Fruit fly (Drosophila melanogaster) whole organism, embryonic: ENCODE results near the gene ND-B17.2.

Experiments used
- B-H1 ChIP-seq: fragments of 200-800 bp; sonication (Bioruptor generic); IDR thresholded peaks from 3 replicates; pipeline ENCODE4 v1.3.6; 2022; ENCODE audit warnings: missing biosample characterization, missing genetic modification characterization
- BEAF-32 ChIP-seq: fragments of 200-800 bp; sonication (Bioruptor generic); optimal IDR thresholded peaks from 3 replicates; lab custom pipeline; 2017; ENCODE audit warnings: missing biosample characterization, missing genetic modification characterization, mild to moderate bottlenecking, moderate library complexity, missing genetic modification reagents
- CG10366 ChIP-seq: fragments of 200-800 bp; sonication (Bioruptor generic); IDR thresholded peaks from 2 replicates; pipeline ENCODE4 v1.3.6; 2022; ENCODE audit warnings: missing biosample characterization, missing genetic modification characterization
- CG10431 ChIP-seq: fragments of 200-800 bp; sonication (Bioruptor generic); optimal IDR thresholded peaks from 3 replicates; lab custom pipeline; 2018; ENCODE audit warnings: missing biosample characterization, mild to moderate bottlenecking, missing genetic modification characterization
- CG11695 ChIP-seq: fragments of 200-800 bp; sonication (Bioruptor generic); IDR thresholded peaks from 3 replicates; pipeline ENCODE4 v1.3.6; 2022; ENCODE audit warnings: missing biosample characterization, missing genetic modification characterization
- CG12659 ChIP-seq: fragments of 200-800 bp; sonication (Bioruptor generic); optimal IDR thresholded peaks from 3 replicates; lab custom pipeline; 2017; ENCODE audit warnings: mild to moderate bottlenecking, missing biosample characterization, missing genetic modification reagents, missing genetic modification characterization
- CG14710 ChIP-seq: fragments of 200-800 bp; sonication (Bioruptor generic); optimal IDR thresholded peaks from 3 replicates; lab custom pipeline; 2019; ENCODE audit warnings: missing biosample characterization, mild to moderate bottlenecking, missing genetic modification characterization, moderate library complexity
- CG15696 ChIP-seq: fragments of 200-800 bp; sonication (Bioruptor generic); optimal IDR thresholded peaks from 2 replicates; lab custom pipeline; 2019; ENCODE audit warnings: missing biosample characterization, mild to moderate bottlenecking, missing genetic modification characterization, moderate library complexity
- CG2875 ChIP-seq: fragments of 200-800 bp; sonication (Bioruptor generic); optimal IDR thresholded peaks from 2 replicates; lab custom pipeline; 2017; ENCODE audit warnings: missing biosample characterization, mild to moderate bottlenecking, missing genetic modification characterization, missing genetic modification reagents
- CG30403 ChIP-seq: fragments of 200-800 bp; sonication (Bioruptor generic); optimal IDR thresholded peaks from 3 replicates; lab custom pipeline; 2016; ENCODE audit warnings: missing biosample characterization, missing genetic modification characterization
- CG33213 ChIP-seq: fragments of 200-800 bp; sonication (Bioruptor generic); optimal IDR thresholded peaks from 3 replicates; lab custom pipeline; 2016; ENCODE audit warnings: missing biosample characterization, missing genetic modification characterization
- CG9727 ChIP-seq: fragments of 200-800 bp; sonication (Bioruptor generic); optimal IDR thresholded peaks from 3 replicates; lab custom pipeline; 2017; ENCODE audit warnings: missing biosample characterization, mild to moderate bottlenecking, missing genetic modification characterization
- D ChIP-seq, 2 experiments: fragments of 200-800 bp in 1 of 2; fragments of >200 bp in 1 of 2; sonication (Bioruptor generic) in 1 of 2; optimal IDR thresholded peaks; 2 replicates in 1 of 2; 3 replicates in 1 of 2; lab custom pipeline; 2017; ENCODE audit warnings: mild to moderate bottlenecking in 1 of 2, missing biosample characterization in 1 of 2, missing genetic modification characterization in 1 of 2, missing genetic modification reagents in 1 of 2
- Dll ChIP-seq: fragments of 200-800 bp; sonication (Bioruptor generic); IDR thresholded peaks from 4 replicates; pipeline ENCODE4 v1.3.6; 2022; ENCODE audit warnings: missing biosample characterization, missing genetic modification characterization; ENCODE audit not compliant: partially characterized antibody
- E2f2 ChIP-seq: fragments of 200-800 bp; sonication (Bioruptor generic); IDR thresholded peaks from 2 replicates; pipeline ENCODE4 v1.3.6; 2022; ENCODE audit warnings: missing biosample characterization, missing genetic modification characterization
- HHEX ChIP-seq: fragments of 200-800 bp; sonication (Bioruptor generic); optimal IDR thresholded peaks from 3 replicates; lab custom pipeline; 2017; ENCODE audit warnings: missing biosample characterization, mild to moderate bottlenecking, missing genetic modification characterization, missing genetic modification reagents
- HLH3B ChIP-seq: fragments of 200-800 bp; sonication (Bioruptor generic); IDR thresholded peaks from 2 replicates; pipeline ENCODE4 v1.3.6; 2022; ENCODE audit warnings: missing biosample characterization, missing genetic modification characterization
- PHDP ChIP-seq: fragments of 200-800 bp; sonication (Bioruptor generic); optimal IDR thresholded peaks from 3 replicates; lab custom pipeline; 2018; ENCODE audit warnings: missing biosample characterization, mild to moderate bottlenecking, missing genetic modification characterization, moderate library complexity
- Ptx1 ChIP-seq: fragments of 200-800 bp; sonication (Bioruptor generic); IDR thresholded peaks from 2 replicates; pipeline ENCODE4 v1.3.6; 2022; ENCODE audit warnings: missing biosample characterization, missing genetic modification characterization
- Sry-δ ChIP-seq: fragments of 200-800 bp; sonication (Bioruptor generic); optimal IDR thresholded peaks from 2 replicates; lab custom pipeline; 2016; ENCODE audit warnings: missing biosample characterization, missing genetic modification characterization
- Ssrp ChIP-seq: fragments of 200-800 bp; sonication (Bioruptor generic); optimal IDR thresholded peaks from 2 replicates; lab custom pipeline; 2018; ENCODE audit warnings: missing biosample characterization, mild to moderate bottlenecking, missing genetic modification characterization, moderate library complexity
- Trl ChIP-seq, 3 experiments: fragments of >200 bp in 2 of 3; fragments of 200-800 bp in 1 of 3; sonication (Bioruptor generic) in 1 of 3; optimal IDR thresholded peaks; 2 replicates in 1 of 3; 3 replicates in 2 of 3; lab custom pipeline; 2016 to 2017; ENCODE audit warnings: missing biosample characterization in 1 of 3, missing genetic modification characterization in 1 of 3
- az2 ChIP-seq: fragments of 200-800 bp; sonication (Bioruptor generic); optimal IDR thresholded peaks from 3 replicates; lab custom pipeline; 2016; ENCODE audit warnings: missing biosample characterization, missing genetic modification characterization
- bbx ChIP-seq: fragments of 200-800 bp; sonication (Bioruptor generic); IDR thresholded peaks from 2 replicates; pipeline ENCODE4 v1.3.6; 2022; ENCODE audit warnings: missing biosample characterization, missing genetic modification characterization; ENCODE audit not compliant: partially characterized antibody
- br ChIP-seq: fragments of >200 bp; optimal IDR thresholded peaks from 2 replicates; lab custom pipeline; 2017
- cg ChIP-seq: fragments of 200-800 bp; sonication (Bioruptor generic); optimal IDR thresholded peaks from 3 replicates; lab custom pipeline; 2019; ENCODE audit warnings: missing biosample characterization, mild to moderate bottlenecking, missing genetic modification characterization, moderate library complexity
- ci ChIP-seq: fragments of 200-800 bp; sonication (Bioruptor generic); IDR thresholded peaks from 3 replicates; pipeline ENCODE4 v1.3.6; 2022; ENCODE audit warnings: missing biosample characterization, missing genetic modification characterization
- dmrt11E ChIP-seq: fragments of 200-800 bp; sonication (Bioruptor generic); optimal IDR thresholded peaks from 3 replicates; lab custom pipeline; 2018; ENCODE audit warnings: missing biosample characterization, mild to moderate bottlenecking, missing genetic modification characterization, moderate library complexity
- dpn ChIP-seq, 2 experiments: fragments of 200-800 bp; sonication (Bioruptor generic); optimal IDR thresholded peaks; 3 replicates each; lab custom pipeline; 2016; ENCODE audit warnings: missing biosample characterization in 2 of 2, missing genetic modification characterization in 2 of 2
- eyg ChIP-seq: fragments of 200-800 bp; sonication (Bioruptor generic); optimal IDR thresholded peaks from 3 replicates; lab custom pipeline; 2016; ENCODE audit warnings: missing biosample characterization, missing genetic modification characterization
- gcm ChIP-seq: fragments of 200-800 bp; sonication (Bioruptor generic); optimal IDR thresholded peaks from 2 replicates; lab custom pipeline; 2019; ENCODE audit warnings: missing biosample characterization, mild to moderate bottlenecking, missing genetic modification characterization, moderate library complexity
- ham ChIP-seq: fragments of 200-800 bp; sonication (Bioruptor generic); IDR thresholded peaks from 2 replicates; pipeline ENCODE4 v1.3.6; 2022; ENCODE audit warnings: missing biosample characterization, missing genetic modification characterization
- hbn ChIP-seq: fragments of 200-800 bp; sonication (Bioruptor generic); IDR thresholded peaks from 2 replicates; pipeline ENCODE4 v1.3.6; 2022; ENCODE audit warnings: missing biosample characterization, missing genetic modification characterization; ENCODE audit not compliant: partially characterized antibody
- kah ChIP-seq: fragments of 200-800 bp; sonication (Bioruptor generic); optimal IDR thresholded peaks from 2 replicates; lab custom pipeline; 2018; ENCODE audit warnings: missing biosample characterization, mild to moderate bottlenecking, missing genetic modification characterization
- kay ChIP-seq: fragments of 200-800 bp; sonication (Bioruptor generic); optimal IDR thresholded peaks from 2 replicates; lab custom pipeline; 2016; ENCODE audit warnings: missing biosample characterization, missing genetic modification characterization
- knrl ChIP-seq: fragments of 200-800 bp; sonication (Bioruptor generic); IDR thresholded peaks from 3 replicates; pipeline ENCODE4 v1.3.6; 2022; ENCODE audit warnings: missing biosample characterization, missing genetic modification characterization; ENCODE audit not compliant: partially characterized antibody
- lov ChIP-seq, 2 experiments: fragments of 200-800 bp in 1 of 2; fragments of >200 bp in 1 of 2; sonication (Bioruptor generic) in 1 of 2; IDR thresholded peaks in 1 of 2; optimal IDR thresholded peaks in 1 of 2; 2 replicates in 1 of 2; 3 replicates in 1 of 2; pipeline versions ENCODE4 v1.3.6 to Lab custom; 2017 to 2022; ENCODE audit warnings: missing biosample characterization in 1 of 2, missing genetic modification characterization in 1 of 2
- pb ChIP-seq: fragments of 200-800 bp; sonication (Bioruptor generic); optimal IDR thresholded peaks from 3 replicates; lab custom pipeline; 2016; ENCODE audit warnings: missing biosample characterization, missing genetic modification characterization
- phol ChIP-seq: fragments of 200-800 bp; sonication (Bioruptor generic); optimal IDR thresholded peaks from 3 replicates; lab custom pipeline; 2018; ENCODE audit warnings: missing biosample characterization, mild to moderate bottlenecking, missing genetic modification characterization, moderate library complexity
- prd ChIP-seq, 3 experiments: fragments of >200 bp in 2 of 3; fragments of 200-800 bp in 1 of 3; sonication (Bioruptor generic) in 1 of 3; optimal IDR thresholded peaks in 2 of 3; IDR thresholded peaks in 1 of 3; 2 replicates in 2 of 3; 3 replicates in 1 of 3; pipeline versions ENCODE4 v1.3.6 to Lab custom; 2017 to 2022; ENCODE audit warnings: missing biosample characterization in 1 of 3, missing genetic modification characterization in 1 of 3
- psq ChIP-seq: fragments of 200-800 bp; sonication (Bioruptor generic); optimal IDR thresholded peaks from 2 replicates; lab custom pipeline; 2017; ENCODE audit warnings: missing biosample characterization, missing genetic modification characterization
- row ChIP-seq: fragments of 200-800 bp; sonication (Bioruptor generic); IDR thresholded peaks from 3 replicates; pipeline ENCODE4 v1.3.6; 2022; ENCODE audit warnings: missing biosample characterization, missing genetic modification characterization
- sens ChIP-seq: fragments of 200-800 bp; sonication (Bioruptor generic); peaks from one replicate; lab custom pipeline; 2016; ENCODE audit warnings: missing biosample characterization, missing genetic modification characterization
- slbo ChIP-seq: fragments of 200-800 bp; sonication (Bioruptor generic); IDR thresholded peaks from 2 replicates; pipeline ENCODE4 v1.3.6; 2022; ENCODE audit warnings: missing biosample characterization, missing genetic modification characterization
- stwl ChIP-seq: fragments of 200-800 bp; sonication (Bioruptor generic); optimal IDR thresholded peaks from 3 replicates; lab custom pipeline; 2018; ENCODE audit warnings: missing biosample characterization, mild to moderate bottlenecking, missing genetic modification characterization, moderate library complexity
- unc-4 ChIP-seq: fragments of 200-800 bp; sonication (Bioruptor generic); IDR thresholded peaks from 2 replicates; pipeline ENCODE4 v1.3.6; 2022; ENCODE audit warnings: missing biosample characterization, missing genetic modification characterization; ENCODE audit not compliant: partially characterized antibody

ND-B17.2 gene

DNA sequence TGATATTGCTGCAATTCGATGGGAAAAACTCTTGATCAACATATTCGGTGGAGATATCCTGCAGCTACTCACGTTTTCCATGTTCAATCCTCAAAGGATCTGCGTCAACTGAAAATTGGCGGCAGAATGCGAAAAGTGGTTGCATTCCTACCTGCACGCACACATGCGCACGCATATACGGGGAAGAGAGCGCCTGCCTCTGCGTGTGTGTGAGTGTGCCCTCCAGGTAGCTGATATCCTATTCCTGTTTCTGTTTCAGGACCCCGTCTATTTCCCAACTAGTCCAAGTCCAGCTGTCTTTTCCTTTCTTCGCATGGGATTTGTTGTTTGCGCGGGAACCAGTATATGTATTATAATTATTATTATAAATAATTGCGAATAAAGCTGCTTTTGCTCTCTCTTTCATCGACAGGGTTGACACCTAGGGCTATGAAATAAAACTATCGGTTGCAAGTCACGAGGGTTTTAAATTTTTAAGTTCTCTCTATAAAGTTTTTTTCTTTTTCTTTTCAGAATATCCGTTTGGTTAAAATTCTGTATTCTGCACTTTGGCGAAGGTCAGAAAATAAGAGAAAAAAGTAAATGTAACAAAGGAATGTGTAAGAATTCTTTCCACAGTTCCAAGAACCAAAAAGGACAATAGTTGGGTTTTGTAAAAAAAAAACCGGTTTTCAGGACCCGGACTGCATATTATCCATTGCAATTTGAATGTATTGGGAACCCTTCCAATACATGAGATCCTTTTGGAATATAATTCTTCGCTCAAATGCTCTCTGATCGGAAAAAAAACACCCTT, 3.2 kb downstream of the ND-B17.2 start, which contains the start of gene insv (continued):
- TF ChIP-seq unc-4 (GFP tag; lab: Robert Waterston, UW) (0 out of 2 replicates have a peak, but pooled peaks have one; percentile 57), CG2875 (GFP tag; lab: Kevin White, UChicago) (no peak), cg (peak; percentile 70), ci (GFP tag; lab: Robert Waterston, UW) (no peak), az2 (peak; percentile 1), CG12659 (GFP tag; lab: Kevin White, UChicago) (no peak), D (optimal IDR thresholded peaks at IDR 0.05; lab: Kevin White, UChicago) (no peak), D (GFP tag; optimal IDR thresholded peaks at IDR 0.05; lab: Kevin White, UChicago) (peak; percentile 10), pb (GFP tag; lab: Kevin White, UChicago) (no peak), row (GFP tag; lab: Robert Waterston, UW) (peak; percentile 68), Ptx1 (GFP tag; lab: Robert Waterston, UW) (peak; percentile 37; the same call in 1 of the 2 replicates), kay (GFP tag; lab: Kevin White, UChicago) (no peak), gcm (GFP tag; lab: Kevin White, UChicago) (no peak), prd (optimal IDR thresholded peaks at IDR 0.05; lab: Kevin White, UChicago) (no peak), prd (GFP tag; IDR thresholded peaks at IDR 0.05; lab: Robert Waterston, UW) (no peak), E2f2 (GFP tag; lab: Robert Waterston, UW) (0 out of 2 replicates have a peak, but pooled peaks have one; percentile 9), CG33213 (GFP tag; lab: Kevin White, UChicago) (no peak), psq (no peak), kah (peak; percentile 76), hbn (GFP tag; lab: Robert Waterston, UW) (peak; percentile 52; the same call in 1 of the 2 replicates), eyg (GFP tag; lab: Kevin White, UChicago) (no peak), phol (peak; percentile 1), ham (GFP tag; lab: Robert Waterston, UW) (no peak), BEAF-32 (peak; percentile 60), CG30403 (GFP tag; lab: Kevin White, UChicago) (peak; percentile 5), Dll (GFP tag; lab: Robert Waterston, UW) (peak; percentile 80), CG9727 (GFP tag; lab: Kevin White, UChicago) (no peak), slbo (GFP tag; lab: Robert Waterston, UW) (no peak), dpn (GFP tag; optimal IDR thresholded peaks at IDR 0.05; lab: Kevin White, UChicago) (no peak), HLH3B (GFP tag; lab: Robert Waterston, UW) (0 out of 2 replicates have a peak, but pooled peaks have one; percentile 13), CG15696 (tag; lab: Kevin White, UChicago) (peak; percentile 20), Ssrp (tag; lab: Kevin White, UChicago) (no peak), dmrt11E (tag; lab: Kevin White, UChicago) (peak; percentile 16), CG14710 (tag; lab: Kevin White, UChicago) (no peak), Trl (optimal IDR thresholded peaks at IDR 0.05; lab: Kevin White, UChicago) (peak in 1 of 2 experiments; percentile 29), Trl (GFP tag; optimal IDR thresholded peaks at IDR 0.05; lab: Kevin White, UChicago) (no peak), knrl (GFP tag; lab: Robert Waterston, UW) (peak; percentile 59; the same call in 2 of the 3 replicates), CG10431 (GFP tag; lab: Kevin White, UChicago) (no peak), CG10366 (GFP tag; lab: Robert Waterston, UW) (no peak), PHDP (tag; lab: Kevin White, UChicago) (no peak), bbx (GFP tag; lab: Robert Waterston, UW) (peak; percentile 39; the same call in 1 of the 2 replicates), stwl (tag; lab: Kevin White, UChicago) (peak; percentile 54), HHEX (GFP tag; lab: Kevin White, UChicago) (no peak), B-H1 (GFP tag; lab: Robert Waterston, UW) (no peak), Sry-δ (GFP tag; lab: Kevin White, UChicago) (peak; percentile 2), sens (GFP tag; lab: Kevin White, UChicago) (peak; percentile 36), CG11695 (no peak), br (no peak), lov (optimal IDR thresholded peaks at IDR 0.05; lab: Kevin White, UChicago) (no peak), lov (GFP tag; IDR thresholded peaks at IDR 0.05; lab: Robert Waterston, UW) (no peak)
